Worm (Caenorhabditis elegans): ENCODE data around the gene C08E8.3.

The C08E8.3 gene

DNA sequence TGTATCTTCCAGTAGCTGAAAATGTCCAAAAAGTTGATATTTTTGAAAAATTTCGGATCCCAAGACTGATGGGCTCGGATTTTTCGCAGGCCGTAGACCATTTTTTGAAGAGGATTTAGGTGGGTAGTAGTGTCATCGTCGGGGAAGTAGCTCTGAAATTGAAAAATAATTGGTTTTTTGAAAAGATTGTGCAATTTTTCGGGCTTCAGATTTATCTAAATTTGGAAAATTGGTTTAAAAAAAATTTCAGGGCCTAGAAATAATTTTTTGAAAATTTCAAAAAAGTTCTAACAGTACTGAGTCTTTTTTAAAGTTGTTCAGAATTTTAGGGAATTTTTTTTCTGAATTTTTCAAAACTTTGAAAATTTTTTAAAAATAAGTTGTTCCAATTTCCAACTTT lies 32.7 kb downstream of the C08E8.3 start, which contains the start of gene nhr-288:
Gene nhr-288 (minus strand): TSS at position 101 of the 400 bp plus-strand sequence.
- no peak for TF ChIP-seq elt-3 (tag; optimal IDR thresholded peaks at IDR 0.05)
- TF ChIP-seq elt-1 (tag; optimal IDR thresholded peaks at IDR 0.05): no peak

DNA sequence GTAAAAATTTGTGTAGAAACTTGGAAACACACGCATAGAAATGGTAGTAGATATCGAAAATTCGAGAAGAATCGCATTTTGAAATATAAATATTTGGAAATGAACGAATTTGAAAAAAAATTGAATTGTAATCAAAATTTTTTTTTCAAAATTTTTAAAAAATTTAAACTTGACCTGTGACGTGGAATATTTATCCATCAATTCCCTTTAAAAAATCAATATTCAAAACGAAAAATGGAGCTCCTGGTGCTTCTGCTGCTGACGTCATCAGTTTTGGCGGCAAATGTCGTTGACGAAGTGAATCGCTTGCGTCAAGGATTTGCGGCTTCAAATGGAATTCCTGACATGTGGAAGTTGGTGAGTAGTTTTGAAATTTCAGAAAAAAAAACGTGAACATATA lies 39.1 kb downstream of the C08E8.3 start, which contains the start of the genes Y51A2B.4 and Y51A2B.5:
Gene Y51A2B.4 (minus strand): TSS at position 101 of the 400 bp plus-strand sequence.
Gene Y51A2B.5 (plus strand): TSS at position 232 of the 400 bp plus-strand sequence.
- no peak for TF ChIP-seq ZK546.5 (tag; optimal IDR thresholded peaks at IDR 0.05)
- no peak for TF ChIP-seq alr-1 (tag; optimal IDR thresholded peaks at IDR 0.05)
- TF ChIP-seq ztf-4 (tag; optimal IDR thresholded peaks at IDR 0.05): no peak
- no peak for TF ChIP-seq nhr-77 (tag; optimal IDR thresholded peaks at IDR 0.05)
- no peak for TF ChIP-seq nhr-23 (tag; optimal IDR thresholded peaks at IDR 0.05)
- no peak for TF ChIP-seq aly-2 (tag; optimal IDR thresholded peaks at IDR 0.05)
- TF ChIP-seq crh-2 (tag; optimal IDR thresholded peaks at IDR 0.05): no peak
- no peak for TF ChIP-seq egl-27 (tag; optimal IDR thresholded peaks at IDR 0.05)

- TF ChIP-seq sma-3 (GFP tag; optimal IDR thresholded peaks at IDR 0.05) (no peak), peb-1 (tag; optimal IDR thresholded peaks at IDR 0.05) (no peak), nhr-10 (tag; optimal IDR thresholded peaks at IDR 0.05) (no peak), ceh-82 (tag; optimal IDR thresholded peaks at IDR 0.05) (no peak), unc-55 (GFP tag; optimal IDR thresholded peaks at IDR 0.05) (no peak), ztf-1 (GFP tag; conservative IDR thresholded peaks at IDR 0.05) (no peak), mdl-1 (tag; optimal IDR thresholded peaks at IDR 0.05) (no peak), nhr-11 (tag; optimal IDR thresholded peaks at IDR 0.05) (no peak)
Measured at ce11 chrV:18394203-18394602, 44.3 kb downstream of the C08E8.3 start, which contains the start of gene Y51A2B.6. TSS of gene Y51A2B.6 (minus strand) at chrV:18394303.

DNA sequence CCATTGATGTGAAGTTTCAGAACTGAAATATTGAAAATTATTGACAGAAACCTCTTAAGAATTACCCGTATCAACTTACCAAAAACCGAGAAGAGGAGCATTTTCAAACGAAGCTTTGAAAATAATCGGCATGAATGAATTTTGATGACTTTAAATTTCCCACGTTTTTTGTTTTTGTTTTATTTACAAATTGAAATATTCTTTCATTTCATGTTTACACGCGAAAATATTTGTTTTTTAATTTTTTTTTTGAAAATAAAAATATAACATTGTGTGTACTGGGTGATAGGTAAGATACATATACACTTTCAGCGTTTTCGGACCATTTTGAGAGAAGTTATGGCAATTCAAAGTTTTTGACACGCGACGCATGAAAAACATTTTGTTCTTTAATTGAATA lies 45.7 kb downstream of the C08E8.3 start, which contains the start of gene Y51A2B.9:
Gene Y51A2B.9 (minus strand): TSS at position 101 of the 400 bp plus-strand sequence.
- TF ChIP-seq C34F6.9 (tag; optimal IDR thresholded peaks at IDR 0.05) (no peak), aly-2 (tag; optimal IDR thresholded peaks at IDR 0.05) (no peak), ceh-16 (tag; optimal IDR thresholded peaks at IDR 0.05) (no peak), sma-3 (GFP tag; optimal IDR thresholded peaks at IDR 0.05) (no peak), nhr-129 (tag; optimal IDR thresholded peaks at IDR 0.05) (no peak), mdl-1 (tag; optimal IDR thresholded peaks at IDR 0.05) (no peak), ztf-11 (tag; optimal IDR thresholded peaks at IDR 0.05) (no peak), nhr-21 (tag; optimal IDR thresholded peaks at IDR 0.05) (no peak), alr-1 (tag; optimal IDR thresholded peaks at IDR 0.05) (no peak)

- TF ChIP-seq peb-1 (tag; optimal IDR thresholded peaks at IDR 0.05): no peak
- TF ChIP-seq crh-2 (tag; optimal IDR thresholded peaks at IDR 0.05): no peak
- no peak for TF ChIP-seq R02D3.7 (tag; optimal IDR thresholded peaks at IDR 0.05)
- no peak for TF ChIP-seq dmd-4 (tag; optimal IDR thresholded peaks at IDR 0.05)
- TF ChIP-seq unc-55 (GFP tag; optimal IDR thresholded peaks at IDR 0.05): no peak
- TF ChIP-seq gmeb-1 (tag; optimal IDR thresholded peaks at IDR 0.05): no peak
- no peak for TF ChIP-seq sma-9 (GFP tag; optimal IDR thresholded peaks at IDR 0.05)
- no peak for TF ChIP-seq sma-9 (tag; optimal IDR thresholded peaks at IDR 0.05)
- TF ChIP-seq nhr-6 (tag; optimal IDR thresholded peaks at IDR 0.05): no peak
- no peak for TF ChIP-seq mab-5 (tag; optimal IDR thresholded peaks at IDR 0.05)
- no peak for TF ChIP-seq aly-2 (tag; optimal IDR thresholded peaks at IDR 0.05)
- no peak for TF ChIP-seq elt-1 (tag; optimal IDR thresholded peaks at IDR 0.05)
- no peak for TF ChIP-seq nhr-12 (tag; optimal IDR thresholded peaks at IDR 0.05)
- TF ChIP-seq nhr-129 (tag; optimal IDR thresholded peaks at IDR 0.05): no peak
Measured at ce11 chrV:18397814-18398213, 47.9 kb downstream of the C08E8.3 start, which contains the start of gene Y51A2B.16. TSS of gene Y51A2B.16 (minus strand) at chrV:18397914.

Data from whole organism, L2 larva.